Worm (Caenorhabditis elegans): ENCODE data around the gene F33G12.6.

- TF ChIP-seq tbx-11 (GFP tag; IDR thresholded peaks at IDR 0.05) (no peak), ama-1 (optimal IDR thresholded peaks at IDR 0.05) (no peak), ets-7 (tag; optimal IDR thresholded peaks at IDR 0.05) (no peak), ceh-36 (tag; optimal IDR thresholded peaks at IDR 0.05) (no peak), flt-1 (GFP tag; IDR thresholded peaks at IDR 0.05) (no peak), F13C5.2 (tag; optimal IDR thresholded peaks at IDR 0.05) (no peak)
Measured at ce11 chrII:5091640-5092243, 42.0 kb downstream of the F33G12.6 start, which contains the start of gene pld-1.
